Worm (Caenorhabditis elegans) whole organism, young adult: Measurements from ENCODE around the gene B0563.8.

ENCODE experiments used
- mxl-1 ChIP-seq: sonication (generic microtip); optimal IDR thresholded peaks from 2 replicates; lab custom pipeline; 2016; ENCODE audit warnings: missing genetic modification characterization, missing compliant biosample characterization
- pbrm-1 ChIP-seq: fragments of 200-800 bp; sonication (Bioruptor generic); IDR thresholded peaks from 2 replicates; pipeline ENCODE4 v1.3.6; 2022; ENCODE audit warnings: missing genetic modification reagents, missing genetic modification characterization, missing compliant biosample characterization
- unc-62 ChIP-seq: fragments of 150-350 bp; optimal IDR thresholded peaks from 2 replicates; lab custom pipeline; 2014; ENCODE audit warnings: missing biosample characterization, missing genetic modification reagents, missing genetic modification characterization

- no peak for TF ChIP-seq pbrm-1 (GFP tag; lab: Robert Waterston, UW)
- no peak for TF ChIP-seq mxl-1 (tag; lab: Kevin White, UChicago)
- no peak for TF ChIP-seq unc-62 (GFP tag; lab: Kevin White, UChicago)
Observed at ce11 chrX:9204986-9205385, 30.7 kb upstream of the B0563.8 start.
